Fruit fly (Drosophila melanogaster): ENCODE data around the gene CG1486.

The CG1486 gene

DNA sequence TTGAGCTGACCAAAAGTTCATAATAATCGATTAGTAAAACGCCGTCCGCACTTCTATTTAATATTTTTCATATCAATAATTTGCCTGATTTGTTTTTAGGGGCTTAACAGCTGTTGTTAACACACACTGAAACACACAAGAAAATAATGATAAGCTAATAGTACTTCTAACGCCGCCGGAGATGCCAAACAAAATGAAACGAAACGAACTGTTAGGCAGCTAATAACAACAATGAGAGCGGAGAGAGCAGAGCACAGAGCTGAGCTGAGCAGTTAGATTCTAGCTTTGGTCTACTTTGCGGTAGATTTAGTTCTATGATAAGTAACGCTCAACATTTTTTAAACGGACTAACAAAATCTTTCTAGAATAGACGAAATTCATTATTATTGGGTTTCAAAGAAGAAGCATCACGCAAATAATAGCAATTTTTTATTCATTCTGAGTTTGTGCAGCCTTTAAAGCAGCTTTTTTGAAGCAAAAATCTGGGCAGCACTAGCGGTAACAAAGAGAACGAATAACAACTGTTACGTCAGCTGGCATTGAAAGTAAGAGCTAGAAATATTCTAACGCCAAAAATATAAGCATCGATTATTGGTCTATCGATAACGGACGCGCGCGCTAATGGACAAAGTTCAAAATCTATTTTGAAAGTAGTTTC, 17.2 kb upstream of the CG1486 start, which contains the start of gene Abca3 (continued):
- TF ChIP-seq CG31365 (tag; optimal IDR thresholded peaks at IDR 0.05): peak; percentile 21
- peak; percentile 45 to 59 for TF ChIP-seq dpn (GFP tag; optimal IDR thresholded peaks at IDR 0.05)
- peak; percentile 2 for TF ChIP-seq YL-1 (GFP tag; optimal IDR thresholded peaks at IDR 0.05)
- no peak for TF ChIP-seq wek (GFP tag; optimal IDR thresholded peaks at IDR 0.05)
- peak; percentile 32 for TF ChIP-seq CG17359 (tag; optimal IDR thresholded peaks at IDR 0.05)
- peak; percentile 77 for TF ChIP-seq Meics (GFP tag; optimal IDR thresholded peaks at IDR 0.05)
- 0 out of 3 replicates have a peak, but pooled peaks have one; percentile 24 for TF ChIP-seq Doc3 (GFP tag; IDR thresholded peaks at IDR 0.05; ENCODE audit: partially characterized antibody)
- TF ChIP-seq mirr (GFP tag; optimal IDR thresholded peaks at IDR 0.05): peak; percentile 76
- TF ChIP-seq zen2 (GFP tag; IDR thresholded peaks at IDR 0.05; ENCODE audit: partially characterized antibody): no peak
- no peak for TF ChIP-seq CG3726 (GFP tag; IDR thresholded peaks at IDR 0.05)
- no peak for TF ChIP-seq CG4282 (GFP tag; optimal IDR thresholded peaks at IDR 0.05)
- TF ChIP-seq wor (GFP tag; IDR thresholded peaks at IDR 0.05): no peak
- peak; percentile 47 for TF ChIP-seq hkb (optimal IDR thresholded peaks at IDR 0.05)
- TF ChIP-seq hkb (GFP tag; IDR thresholded peaks at IDR 0.05): peak; percentile 41; the same call in 1 of the 2 replicates
- TF ChIP-seq vfl (GFP tag; optimal IDR thresholded peaks at IDR 0.05): peak; percentile 53
- peak; percentile 66 for TF ChIP-seq CG30403 (GFP tag; optimal IDR thresholded peaks at IDR 0.05)
- peak; percentile 39; the same call in 1 of the 3 replicates for TF ChIP-seq ken (GFP tag; IDR thresholded peaks at IDR 0.05)
- TF ChIP-seq CG32767 (GFP tag; IDR thresholded peaks at IDR 0.05): no peak; the same call in 1 of the 2 replicates
- TF ChIP-seq CG3838 (GFP tag; optimal IDR thresholded peaks at IDR 0.05): peak; percentile 40
- TF ChIP-seq CG7839 (tag; optimal IDR thresholded peaks at IDR 0.05): peak; percentile 75
- no peak for TF ChIP-seq CG7271 (tag; optimal IDR thresholded peaks at IDR 0.05)
- no peak for TF ChIP-seq Tbp (GFP tag; optimal IDR thresholded peaks at IDR 0.05)
- no peak for TF ChIP-seq luna (GFP tag; optimal IDR thresholded peaks at IDR 0.05)
- TF ChIP-seq CG32532 (GFP tag; IDR thresholded peaks at IDR 0.05): peak; percentile 80; the same call in 1 of the 2 replicates
- TF ChIP-seq CG17829 (tag; optimal IDR thresholded peaks at IDR 0.05): peak; percentile 54
- TF ChIP-seq CG10431 (GFP tag; optimal IDR thresholded peaks at IDR 0.05): peak; percentile 41
- peak; percentile 40 for TF ChIP-seq az2 (GFP tag; optimal IDR thresholded peaks at IDR 0.05)
- peak; percentile 88 for TF ChIP-seq CG34376 (GFP tag; optimal IDR thresholded peaks at IDR 0.05)
- TF ChIP-seq klu (GFP tag; IDR thresholded peaks at IDR 0.05): no peak; the same call in 1 of the 2 replicates
- peak; percentile 1 for TF ChIP-seq MESR4 (GFP tag; optimal IDR thresholded peaks at IDR 0.05)
- TF ChIP-seq CG4424 (GFP tag; optimal IDR thresholded peaks at IDR 0.05): peak; percentile 25
- peak; percentile 55 for TF ChIP-seq CG7786 (GFP tag; optimal IDR thresholded peaks at IDR 0.05)
- no peak for TF ChIP-seq bowl (GFP tag; IDR thresholded peaks at IDR 0.05)
- TF ChIP-seq gcm (GFP tag; optimal IDR thresholded peaks at IDR 0.05): peak; percentile 38
- TF ChIP-seq emc (GFP tag; optimal IDR thresholded peaks at IDR 0.05): no peak
- TF ChIP-seq CG11247 (GFP tag; IDR thresholded peaks at IDR 0.05): peak; percentile 40; the same call in 1 of the 2 replicates
- TF ChIP-seq grn (GFP tag; optimal IDR thresholded peaks at IDR 0.05): peak; percentile 81
- TF ChIP-seq CG15269 (tag; optimal IDR thresholded peaks at IDR 0.05): peak; percentile 69
- TF ChIP-seq ind (GFP tag; optimal IDR thresholded peaks at IDR 0.05): peak; percentile 59
- peak; percentile 9 for TF ChIP-seq CG5180 (GFP tag; optimal IDR thresholded peaks at IDR 0.05)
- peak; percentile 44; the same call in 2 of the 3 replicates for TF ChIP-seq Aef1 (GFP tag; IDR thresholded peaks at IDR 0.05)
- no peak for TF ChIP-seq sc (optimal IDR thresholded peaks at IDR 0.05)
- TF ChIP-seq sc (GFP tag; optimal IDR thresholded peaks at IDR 0.05): no peak
- no peak for TF ChIP-seq Hr78 (GFP tag; optimal IDR thresholded peaks at IDR 0.05)
